Fruit fly (Drosophila melanogaster) whole organism, embryonic: ENCODE results near the gene CG34462.

ENCODE experiments used
- ATbp ChIP-seq: fragments of 200-800 bp; sonication (Bioruptor generic); optimal IDR thresholded peaks from 2 replicates; lab custom pipeline; 2017; ENCODE audit warnings: missing biosample characterization, mild to moderate bottlenecking, missing genetic modification characterization, missing genetic modification reagents
- Adf1 ChIP-seq: fragments of 200-800 bp; sonication (Bioruptor generic); IDR thresholded peaks from 2 replicates; pipeline ENCODE4 v1.3.6; 2022; ENCODE audit warnings: missing biosample characterization, missing genetic modification characterization
- CG10959 ChIP-seq: fragments of 200-800 bp; sonication (Bioruptor generic); IDR thresholded peaks from 2 replicates; pipeline ENCODE4 v1.3.6; 2022; ENCODE audit warnings: missing biosample characterization, missing genetic modification characterization
- CG11695 ChIP-seq: fragments of 200-800 bp; sonication (Bioruptor generic); IDR thresholded peaks from 3 replicates; pipeline ENCODE4 v1.3.6; 2022; ENCODE audit warnings: missing biosample characterization, missing genetic modification characterization
- CG15011 ChIP-seq: fragments of 200-800 bp; sonication (Bioruptor generic); optimal IDR thresholded peaks from 3 replicates; lab custom pipeline; 2018; ENCODE audit warnings: missing biosample characterization, mild to moderate bottlenecking, missing genetic modification characterization
- CG17802 ChIP-seq: fragments of 200-800 bp; sonication (Bioruptor generic); optimal IDR thresholded peaks from 2 replicates; lab custom pipeline; 2018; ENCODE audit warnings: missing biosample characterization, mild to moderate bottlenecking, missing genetic modification characterization, moderate library complexity
- CG2129 ChIP-seq: fragments of 200-800 bp; sonication (Bioruptor generic); IDR thresholded peaks from 2 replicates; pipeline ENCODE4 v1.3.6; 2022; ENCODE audit warnings: missing biosample characterization, missing genetic modification characterization; ENCODE audit not compliant: partially characterized antibody
- CG2712 ChIP-seq: fragments of 200-800 bp; optimal IDR thresholded peaks from 3 replicates; lab custom pipeline; 2019; ENCODE audit warnings: missing biosample characterization, mild to moderate bottlenecking, missing genetic modification characterization, moderate library complexity
- CG31441 ChIP-seq: fragments of 200-800 bp; sonication (Bioruptor generic); IDR thresholded peaks from 2 replicates; pipeline ENCODE4 v1.3.6; 2022; ENCODE audit warnings: missing biosample characterization, missing genetic modification characterization
- CG6272 ChIP-seq: fragments of 200-800 bp; sonication (Bioruptor generic); IDR thresholded peaks from 2 replicates; pipeline ENCODE4 v1.3.6; 2022; ENCODE audit warnings: missing biosample characterization, missing genetic modification characterization
- CG6791 ChIP-seq: fragments of 200-800 bp; sonication (Bioruptor generic); IDR thresholded peaks from 3 replicates; pipeline ENCODE4 v1.3.6; 2022; ENCODE audit warnings: missing biosample characterization, missing genetic modification characterization; ENCODE audit not compliant: partially characterized antibody
- CG8359 ChIP-seq: fragments of 200-800 bp; sonication (Bioruptor generic); optimal IDR thresholded peaks from 2 replicates; lab custom pipeline; 2017; ENCODE audit warnings: missing biosample characterization, mild to moderate bottlenecking, missing genetic modification characterization, borderline replicate concordance
- CG8944 ChIP-seq: fragments of 200-800 bp; sonication (Bioruptor generic); optimal IDR thresholded peaks from 3 replicates; lab custom pipeline; 2016; ENCODE audit warnings: missing biosample characterization, missing genetic modification characterization
- CG9817 ChIP-seq: fragments of 200-800 bp; sonication (Bioruptor generic); optimal IDR thresholded peaks from 2 replicates; lab custom pipeline; 2018; ENCODE audit warnings: missing biosample characterization, mild to moderate bottlenecking, missing genetic modification characterization, moderate library complexity
- Deaf1 ChIP-seq: fragments of 200-800 bp; optimal IDR thresholded peaks from 3 replicates; lab custom pipeline; 2019; ENCODE audit warnings: missing biosample characterization, mild to moderate bottlenecking, missing genetic modification characterization, moderate library complexity
- Dp ChIP-seq: fragments of 200-800 bp; sonication (Bioruptor generic); optimal IDR thresholded peaks from 2 replicates; lab custom pipeline; 2018; ENCODE audit warnings: missing biosample characterization, mild to moderate bottlenecking, missing genetic modification characterization, moderate library complexity
- E2f2 ChIP-seq: fragments of 200-800 bp; sonication (Bioruptor generic); IDR thresholded peaks from 2 replicates; pipeline ENCODE4 v1.3.6; 2022; ENCODE audit warnings: missing biosample characterization, missing genetic modification characterization
- GATAe ChIP-seq: fragments of 200-800 bp; sonication (Bioruptor generic); conservative IDR thresholded peaks from 2 replicates; pipeline ENCODE4 v1.3.6; 2022; ENCODE audit warnings: missing biosample characterization, missing genetic modification characterization
- Hr39 ChIP-seq: fragments of >200 bp; optimal IDR thresholded peaks from 2 replicates; lab custom pipeline; 2017
- Hr78 ChIP-seq, 2 experiments: fragments of 200-800 bp in 1 of 2; fragments of >200 bp in 1 of 2; sonication (Bioruptor generic) in 1 of 2; optimal IDR thresholded peaks; 2 replicates each; lab custom pipeline; 2017 to 2019; ENCODE audit warnings: missing biosample characterization in 2 of 2, missing genetic modification characterization in 2 of 2, mild to moderate bottlenecking in 1 of 2, moderate library complexity in 1 of 2
- Lim3 ChIP-seq: fragments of 200-800 bp; sonication (Bioruptor generic); IDR thresholded peaks from 2 replicates; pipeline ENCODE4 v1.3.6; 2022; ENCODE audit warnings: missing biosample characterization, missing genetic modification characterization
- Max ChIP-seq: fragments of 200-800 bp; sonication (Bioruptor generic); optimal IDR thresholded peaks from 2 replicates; lab custom pipeline; 2016; ENCODE audit warnings: missing biosample characterization, mild to moderate bottlenecking, missing genetic modification characterization
- Med ChIP-seq: fragments of 200-800 bp; sonication (Bioruptor generic); peaks from one replicate; lab custom pipeline; 2016; ENCODE audit warnings: missing biosample characterization, missing genetic modification characterization, mild to moderate bottlenecking, inconsistent platforms, moderate library complexity
- Mes4 ChIP-seq: fragments of 200-800 bp; sonication (Bioruptor generic); optimal IDR thresholded peaks from 2 replicates; lab custom pipeline; 2016; ENCODE audit warnings: missing biosample characterization, missing genetic modification characterization
- NC2β ChIP-seq: fragments of 200-800 bp; sonication (Bioruptor generic); optimal IDR thresholded peaks from 2 replicates; lab custom pipeline; 2016; ENCODE audit warnings: missing biosample characterization, missing genetic modification characterization
- Nf-YA ChIP-seq: fragments of 200-800 bp; sonication (Bioruptor generic); IDR thresholded peaks from 2 replicates; pipeline ENCODE4 v1.3.6; 2022; ENCODE audit warnings: missing biosample characterization, missing genetic modification characterization
- NfI ChIP-seq: fragments of 200-800 bp; sonication (Bioruptor generic); optimal IDR thresholded peaks from 3 replicates; lab custom pipeline; 2018; ENCODE audit warnings: missing biosample characterization, mild to moderate bottlenecking, missing genetic modification characterization, moderate library complexity
- Opbp ChIP-seq: fragments of 200-800 bp; sonication (Bioruptor generic); IDR thresholded peaks from 3 replicates; pipeline ENCODE4 v1.3.6; 2022; ENCODE audit warnings: missing biosample characterization, missing genetic modification characterization; ENCODE audit not compliant: partially characterized antibody
- TFAM ChIP-seq: fragments of 200-800 bp; sonication (Bioruptor generic); optimal IDR thresholded peaks from 2 replicates; lab custom pipeline; 2017; ENCODE audit warnings: missing biosample characterization, missing genetic modification characterization, inconsistent platforms
- bcd ChIP-seq: fragments of 200-800 bp; sonication (Bioruptor generic); optimal IDR thresholded peaks from 2 replicates; lab custom pipeline; 2017; ENCODE audit warnings: missing biosample characterization, mild to moderate bottlenecking, missing genetic modification characterization
- bowl ChIP-seq: fragments of 200-800 bp; sonication (Bioruptor generic); IDR thresholded peaks from 2 replicates; pipeline ENCODE4 v1.3.6; 2022; ENCODE audit warnings: missing biosample characterization, missing genetic modification characterization
- chinmo ChIP-seq: fragments of 200-800 bp; sonication (Bioruptor generic); IDR thresholded peaks from 4 replicates; pipeline ENCODE4 v1.3.6; 2022; ENCODE audit warnings: missing biosample characterization, missing genetic modification characterization; ENCODE audit not compliant: partially characterized antibody
- danr ChIP-seq: fragments of 200-800 bp; sonication (Bioruptor generic); IDR thresholded peaks from 2 replicates; pipeline ENCODE4 v1.3.6; 2022; ENCODE audit warnings: missing biosample characterization, missing genetic modification characterization
- esg ChIP-seq: fragments of 200-800 bp; sonication (Bioruptor generic); conservative IDR thresholded peaks from 2 replicates; pipeline ENCODE4 v1.3.6; 2022; ENCODE audit warnings: missing biosample characterization, missing genetic modification characterization
- gce ChIP-seq: fragments of 200-800 bp; sonication (Bioruptor generic); IDR thresholded peaks from 3 replicates; pipeline ENCODE4 v1.3.6; 2022; ENCODE audit warnings: missing biosample characterization, missing genetic modification characterization
- hbn ChIP-seq: fragments of 200-800 bp; sonication (Bioruptor generic); IDR thresholded peaks from 2 replicates; pipeline ENCODE4 v1.3.6; 2022; ENCODE audit warnings: missing biosample characterization, missing genetic modification characterization; ENCODE audit not compliant: partially characterized antibody
- inv ChIP-seq: fragments of 200-800 bp; sonication (Bioruptor generic); IDR thresholded peaks from 2 replicates; pipeline ENCODE4 v1.3.6; 2022; ENCODE audit warnings: missing biosample characterization, missing genetic modification characterization; ENCODE audit not compliant: partially characterized antibody
- kah ChIP-seq: fragments of 200-800 bp; sonication (Bioruptor generic); optimal IDR thresholded peaks from 2 replicates; lab custom pipeline; 2018; ENCODE audit warnings: missing biosample characterization, mild to moderate bottlenecking, missing genetic modification characterization
- knrl ChIP-seq: fragments of 200-800 bp; sonication (Bioruptor generic); IDR thresholded peaks from 3 replicates; pipeline ENCODE4 v1.3.6; 2022; ENCODE audit warnings: missing biosample characterization, missing genetic modification characterization; ENCODE audit not compliant: partially characterized antibody
- nmo ChIP-seq: fragments of 200-800 bp; sonication (Bioruptor generic); optimal IDR thresholded peaks from 2 replicates; lab custom pipeline; 2018; ENCODE audit warnings: missing biosample characterization, mild to moderate bottlenecking, missing genetic modification characterization, moderate library complexity
- phol ChIP-seq: fragments of 200-800 bp; sonication (Bioruptor generic); optimal IDR thresholded peaks from 3 replicates; lab custom pipeline; 2018; ENCODE audit warnings: missing biosample characterization, mild to moderate bottlenecking, missing genetic modification characterization, moderate library complexity
- pita ChIP-seq: fragments of 200-800 bp; sonication (Bioruptor generic); optimal IDR thresholded peaks from 2 replicates; lab custom pipeline; 2017; ENCODE audit warnings: missing biosample characterization, mild to moderate bottlenecking, missing genetic modification characterization
- so ChIP-seq: fragments of 200-800 bp; sonication (Bioruptor generic); IDR thresholded peaks from 3 replicates; pipeline ENCODE4 v1.3.6; 2022; ENCODE audit warnings: missing biosample characterization, missing genetic modification characterization
- tx ChIP-seq: fragments of 200-800 bp; sonication (Bioruptor generic); optimal IDR thresholded peaks from 2 replicates; lab custom pipeline; 2016; ENCODE audit warnings: missing biosample characterization, missing genetic modification characterization
- zen2 ChIP-seq: fragments of 200-800 bp; sonication (Bioruptor generic); IDR thresholded peaks from 3 replicates; pipeline ENCODE4 v1.3.6; 2022; ENCODE audit warnings: missing biosample characterization, missing genetic modification characterization; ENCODE audit not compliant: partially characterized antibody
- zfh2 ChIP-seq: fragments of 200-800 bp; sonication (Bioruptor generic); optimal IDR thresholded peaks from 2 replicates; lab custom pipeline; 2016; ENCODE audit warnings: missing biosample characterization, missing genetic modification characterization

CG34462 gene

dm6 chr3L:8289336-8290258, 38.8 kb upstream of the CG34462 start, which contains the start of gene cert (continued):
- TF ChIP-seq ATbp (GFP tag; lab: Kevin White, UChicago) (no peak), Max (peak; percentile 25), kah (GFP tag; lab: Kevin White, UChicago) (peak; percentile 94), chinmo (GFP tag; lab: Robert Waterston, UW) (peak; percentile 62; the same call in 1 of the 4 replicates), zen2 (GFP tag; lab: Robert Waterston, UW) (peak; percentile 66), CG8359 (GFP tag; lab: Kevin White, UChicago) (no peak), Hr78 (GFP tag; optimal IDR thresholded peaks at IDR 0.05; lab: Kevin White, UChicago) (peak in 1 of 2 experiments; percentile 76), CG10959 (GFP tag; lab: Robert Waterston, UW) (no peak), CG9817 (tag; lab: Kevin White, UChicago) (no peak), zfh2 (GFP tag; lab: Kevin White, UChicago) (no peak), CG31441 (GFP tag; lab: Robert Waterston, UW) (no peak), Mes4 (no peak), NfI (GFP tag; lab: Kevin White, UChicago) (no peak), tx (peak; percentile 26), Hr39 (no peak), danr (GFP tag; lab: Robert Waterston, UW) (no peak), CG15011 (GFP tag; lab: Kevin White, UChicago) (no peak), bcd (peak; percentile 18), NC2β (GFP tag; lab: Kevin White, UChicago) (peak; percentile 33), Nf-YA (GFP tag; lab: Robert Waterston, UW) (no peak), CG11695 (GFP tag; lab: Robert Waterston, UW) (0 out of 3 replicates have a peak, but pooled peaks have one; percentile 40), gce (GFP tag; lab: Robert Waterston, UW) (no peak), Lim3 (GFP tag; lab: Robert Waterston, UW) (no peak), CG8944 (GFP tag; lab: Kevin White, UChicago) (no peak), Deaf1 (tag; lab: Kevin White, UChicago) (peak; percentile 12), GATAe (GFP tag; lab: Robert Waterston, UW) (no peak), CG17802 (tag; lab: Kevin White, UChicago) (no peak), bowl (GFP tag; lab: Robert Waterston, UW) (no peak)
- TF ChIP-seq, all 482 proteins: peak for 164

dm6 chr3L:8295227-8295626, 33.2 kb upstream of the CG34462 start, which contains the start of gene CG7201:
TSS of gene CG7201 (minus strand) at chr3L:8295327.
- TF ChIP-seq Adf1 (GFP tag; lab: Robert Waterston, UW): no peak

- TF ChIP-seq CG2129 (GFP tag; lab: Robert Waterston, UW) (peak; percentile 87), hbn (GFP tag; lab: Robert Waterston, UW) (peak; percentile 87), phol (tag; lab: Kevin White, UChicago) (peak; percentile 25), Dp (peak; percentile 61), TFAM (GFP tag; lab: Kevin White, UChicago) (no peak), pita (GFP tag; lab: Kevin White, UChicago) (no peak), CG6272 (no peak), Opbp (peak; percentile 72; the same call in 2 of the 3 replicates), nmo (GFP tag; lab: Kevin White, UChicago) (peak; percentile 19), Med (GFP tag; lab: Kevin White, UChicago) (peak; percentile 69), CG6791 (GFP tag; lab: Robert Waterston, UW) (peak; percentile 79), E2f2 (GFP tag; lab: Robert Waterston, UW) (peak; percentile 48; the same call in 1 of the 2 replicates), knrl (GFP tag; lab: Robert Waterston, UW) (peak; percentile 87), so (no peak), inv (GFP tag; lab: Robert Waterston, UW) (peak; percentile 76), CG2712 (tag; lab: Kevin White, UChicago) (peak; percentile 20), esg (GFP tag; lab: Robert Waterston, UW) (no peak)
Observed at dm6 chr3L:8296941-8297340, 31.4 kb upstream of the CG34462 start, which contains the start of gene Rab19. TSS of gene Rab19 (plus strand) at chr3L:8297018.
